Worm (Caenorhabditis elegans) whole organism, young adult: ENCODE results near the gene F46B3.15.

Experiments used
- B0336.3 ChIP-seq: fragments of 200-800 bp; sonication (Bioruptor generic); IDR thresholded peaks from 2 replicates; pipeline ENCODE4 v1.3.6; 2022; ENCODE audit warnings: missing genetic modification characterization, missing compliant biosample characterization
- F57A8.1 ChIP-seq: fragments of 200-800 bp; sonication (Bioruptor generic); optimal IDR thresholded peaks from 2 replicates; lab custom pipeline; 2018; ENCODE audit warnings: mild to moderate bottlenecking, missing genetic modification characterization, moderate library complexity, missing compliant biosample characterization
- Y79H2A.3 ChIP-seq: fragments of 200-800 bp; sonication (Bioruptor generic); conservative IDR thresholded peaks from 2 replicates; pipeline ENCODE4 v1.3.6; 2022; ENCODE audit warnings: missing genetic modification reagents, missing genetic modification characterization, missing compliant biosample characterization
- ama-1 ChIP-seq, 3 experiments: fragments of 150-350 bp in 1 of 3; sonication (generic microtip) in 2 of 3; optimal IDR thresholded peaks; 2 replicates each; lab custom pipeline; 2014 to 2018; ENCODE audit warnings: missing biosample characterization in 2 of 3, missing genetic modification characterization in 2 of 3, missing genetic modification reagents in 2 of 3
- die-1 ChIP-seq: sonication (generic microtip); optimal IDR thresholded peaks from 2 replicates; lab custom pipeline; 2016; ENCODE audit warnings: missing genotype, mild to moderate bottlenecking, missing genetic modification characterization, missing compliant biosample characterization
- dpl-1 ChIP-seq: fragments of 150-350 bp; optimal IDR thresholded peaks from 2 replicates; lab custom pipeline; 2014; ENCODE audit warnings: missing biosample characterization, missing genetic modification reagents, missing genetic modification characterization
- efl-1 ChIP-seq: fragments of 150-350 bp; optimal IDR thresholded peaks from 2 replicates; lab custom pipeline; 2014; ENCODE audit warnings: missing biosample characterization, missing genetic modification reagents, missing genetic modification characterization
- egl-44 ChIP-seq: fragments of 200-800 bp; sonication (Bioruptor generic); IDR thresholded peaks from 2 replicates; pipeline ENCODE4 v1.3.6; 2022; ENCODE audit warnings: missing genetic modification reagents, missing genetic modification characterization, missing compliant biosample characterization
- him-1 ChIP-seq: sonication (generic microtip); optimal IDR thresholded peaks from 2 replicates; lab custom pipeline; 2016; ENCODE audit warnings: missing genotype, missing genetic modification reagents, missing genetic modification characterization, missing compliant biosample characterization
- hmg-1.2 ChIP-seq: fragments of 200-800 bp; sonication (Bioruptor generic); IDR thresholded peaks from 2 replicates; pipeline ENCODE4 v1.3.6; 2022; ENCODE audit warnings: missing genetic modification reagents, missing genetic modification characterization, missing compliant biosample characterization
- nfya-1 ChIP-seq: sonication (generic microtip); optimal IDR thresholded peaks from 2 replicates; lab custom pipeline; 2017; ENCODE audit warnings: antibody characterized with exemption, missing compliant biosample characterization, missing genetic modification characterization, borderline replicate concordance; ENCODE audit not compliant: insufficient read depth
- pha-4 ChIP-seq: fragments of 150-350 bp; sonication (generic microtip); optimal IDR thresholded peaks from 2 replicates; lab custom pipeline; 2014; ENCODE audit warnings: missing biosample characterization, missing genetic modification reagents, missing genetic modification characterization
- snpc-4 ChIP-seq, 5 experiments: fragments of 150-350 bp in 1 of 5; sonication (generic microtip) in 4 of 5; optimal IDR thresholded peaks; 2 replicates each; lab custom pipeline; 2014 to 2018; ENCODE audit warnings: missing genetic modification characterization in 5 of 5, missing biosample characterization in 3 of 5, antibody characterized with exemption in 2 of 5, mild to moderate bottlenecking in 2 of 5, missing compliant biosample characterization in 2 of 5, missing genotype in 2 of 5, moderate library complexity in 2 of 5, missing genetic modification reagents in 1 of 5
- unc-62 ChIP-seq: fragments of 150-350 bp; optimal IDR thresholded peaks from 2 replicates; lab custom pipeline; 2014; ENCODE audit warnings: missing biosample characterization, missing genetic modification reagents, missing genetic modification characterization

ce11 chrV:20651923-20652322, 18.4 kb upstream of the F46B3.15 start:
- TF ChIP-seq him-1 (no peak), ama-1 (optimal IDR thresholded peaks at IDR 0.05; lab: Kevin White, UChicago) (no peak), ama-1 (GFP tag; optimal IDR thresholded peaks at IDR 0.05; lab: Kevin White, UChicago) (no peak), snpc-4 (GFP tag; optimal IDR thresholded peaks at IDR 0.05; lab: Kevin White, UChicago) (no peak), snpc-4 (tag; optimal IDR thresholded peaks at IDR 0.05; lab: Kevin White, UChicago) (no peak), pha-4 (tag; lab: Kevin White, UChicago) (no peak), F57A8.1 (GFP tag; lab: Kevin White, UChicago) (no peak), efl-1 (GFP tag; lab: Kevin White, UChicago) (no peak), egl-44 (GFP tag; lab: Robert Waterston, UW) (no peak), hmg-1.2 (GFP tag; lab: Robert Waterston, UW) (no peak), dpl-1 (GFP tag; lab: Kevin White, UChicago) (no peak), nfya-1 (tag; lab: Kevin White, UChicago) (no peak), die-1 (tag; lab: Kevin White, UChicago) (no peak), unc-62 (no peak), Y79H2A.3 (GFP tag; lab: Robert Waterston, UW) (no peak), B0336.3 (GFP tag; lab: Robert Waterston, UW) (no peak)
